Fruit fly (Drosophila melanogaster) whole organism, embryonic: ENCODE results near the gene wb.

Experiments used
- B-H2 ChIP-seq: fragments of 200-800 bp; sonication (Bioruptor generic); optimal IDR thresholded peaks from 2 replicates; lab custom pipeline; 2018; ENCODE audit warnings: missing biosample characterization, mild to moderate bottlenecking, missing genetic modification characterization
- Bteb2 ChIP-seq: fragments of 200-800 bp; sonication (Bioruptor generic); optimal IDR thresholded peaks from 2 replicates; lab custom pipeline; 2016; ENCODE audit warnings: missing biosample characterization, missing genetic modification characterization
- CG10274 ChIP-seq: fragments of 200-800 bp; sonication (Bioruptor generic); optimal IDR thresholded peaks from 3 replicates; lab custom pipeline; 2017; ENCODE audit warnings: missing biosample characterization, mild to moderate bottlenecking, missing genetic modification characterization
- CG10321 ChIP-seq: fragments of 200-800 bp; sonication (Bioruptor generic); IDR thresholded peaks from 2 replicates; pipeline ENCODE4 v1.3.6; 2022; ENCODE audit warnings: missing biosample characterization, missing genetic modification characterization
- CG11695 ChIP-seq: fragments of 200-800 bp; sonication (Bioruptor generic); IDR thresholded peaks from 3 replicates; pipeline ENCODE4 v1.3.6; 2022; ENCODE audit warnings: missing biosample characterization, missing genetic modification characterization
- CG14441 ChIP-seq: fragments of 200-800 bp; sonication (Bioruptor generic); IDR thresholded peaks from 2 replicates; pipeline ENCODE4 v1.3.6; 2022; ENCODE audit warnings: missing biosample characterization, missing genetic modification characterization
- CG16863 ChIP-seq: fragments of 200-800 bp; sonication (Bioruptor generic); optimal IDR thresholded peaks from 3 replicates; lab custom pipeline; 2016; ENCODE audit warnings: missing biosample characterization, missing genetic modification characterization
- CG17186 ChIP-seq: fragments of 200-800 bp; sonication (Bioruptor generic); optimal IDR thresholded peaks from 3 replicates; lab custom pipeline; 2017; ENCODE audit warnings: missing biosample characterization, missing genetic modification reagents, missing genetic modification characterization
- CG17359 ChIP-seq: fragments of 200-800 bp; sonication (Bioruptor generic); optimal IDR thresholded peaks from 3 replicates; lab custom pipeline; 2018; ENCODE audit warnings: missing biosample characterization, mild to moderate bottlenecking, missing genetic modification characterization, moderate library complexity
- CG17385 ChIP-seq: fragments of 200-800 bp; sonication (Bioruptor generic); optimal IDR thresholded peaks from 3 replicates; lab custom pipeline; 2018; ENCODE audit warnings: missing biosample characterization, mild to moderate bottlenecking, missing genetic modification characterization
- CG2875 ChIP-seq: fragments of 200-800 bp; sonication (Bioruptor generic); optimal IDR thresholded peaks from 2 replicates; lab custom pipeline; 2017; ENCODE audit warnings: missing biosample characterization, mild to moderate bottlenecking, missing genetic modification characterization, missing genetic modification reagents
- CG30431 ChIP-seq: fragments of 200-800 bp; sonication (Bioruptor generic); optimal IDR thresholded peaks from 2 replicates; lab custom pipeline; 2017; ENCODE audit warnings: missing biosample characterization, missing genetic modification characterization
- CG4328 ChIP-seq: fragments of 200-800 bp; sonication (Bioruptor generic); optimal IDR thresholded peaks from 3 replicates; lab custom pipeline; 2017; ENCODE audit warnings: missing biosample characterization, missing genetic modification reagents, missing genetic modification characterization
- CG7745 ChIP-seq: fragments of 200-800 bp; sonication (Bioruptor generic); optimal IDR thresholded peaks from 2 replicates; lab custom pipeline; 2018; ENCODE audit warnings: missing biosample characterization, mild to moderate bottlenecking, missing genetic modification characterization, moderate library complexity
- CG8089 ChIP-seq: fragments of 200-800 bp; sonication (Bioruptor generic); optimal IDR thresholded peaks from 3 replicates; lab custom pipeline; 2016; ENCODE audit warnings: missing biosample characterization, missing genetic modification characterization
- CG8281 ChIP-seq: fragments of 200-800 bp; sonication (Bioruptor generic); optimal IDR thresholded peaks from 2 replicates; lab custom pipeline; 2018; ENCODE audit warnings: missing biosample characterization, mild to moderate bottlenecking, missing genetic modification characterization, moderate library complexity
- CHES-1-like ChIP-seq: fragments of 200-800 bp; sonication (Bioruptor generic); optimal IDR thresholded peaks from 2 replicates; lab custom pipeline; 2016; ENCODE audit warnings: missing biosample characterization, missing genetic modification characterization
- ERR ChIP-seq: fragments of 200-800 bp; sonication (Bioruptor generic); optimal IDR thresholded peaks from 2 replicates; lab custom pipeline; 2016; ENCODE audit warnings: missing biosample characterization, missing genetic modification characterization
- HHEX ChIP-seq: fragments of 200-800 bp; sonication (Bioruptor generic); optimal IDR thresholded peaks from 3 replicates; lab custom pipeline; 2017; ENCODE audit warnings: missing biosample characterization, mild to moderate bottlenecking, missing genetic modification characterization, missing genetic modification reagents
- HLHmδ ChIP-seq: fragments of 200-800 bp; sonication (Bioruptor generic); optimal IDR thresholded peaks from 2 replicates; lab custom pipeline; 2018; ENCODE audit warnings: missing biosample characterization, mild to moderate bottlenecking, missing genetic modification characterization, moderate library complexity
- HmgZ ChIP-seq: fragments of 200-800 bp; sonication (Bioruptor generic); optimal IDR thresholded peaks from 2 replicates; lab custom pipeline; 2018; ENCODE audit warnings: missing biosample characterization, mild to moderate bottlenecking, missing genetic modification characterization
- Kr ChIP-seq: fragments of 200-800 bp; sonication (Bioruptor generic); optimal IDR thresholded peaks from 2 replicates; lab custom pipeline; 2017; ENCODE audit warnings: missing biosample characterization, mild to moderate bottlenecking, missing genetic modification characterization
- Lim3 ChIP-seq: fragments of 200-800 bp; sonication (Bioruptor generic); IDR thresholded peaks from 2 replicates; pipeline ENCODE4 v1.3.6; 2022; ENCODE audit warnings: missing biosample characterization, missing genetic modification characterization
- MBD-R2 ChIP-seq: fragments of 200-800 bp; sonication (Bioruptor generic); IDR thresholded peaks from 2 replicates; pipeline ENCODE4 v1.3.6; 2022; ENCODE audit warnings: missing biosample characterization, missing genetic modification characterization
- MESR4 ChIP-seq: fragments of 200-800 bp; sonication (Bioruptor generic); optimal IDR thresholded peaks from 2 replicates; lab custom pipeline; 2018; ENCODE audit warnings: missing biosample characterization, mild to moderate bottlenecking, missing genetic modification characterization, moderate library complexity
- Mrtf ChIP-seq: fragments of 200-800 bp; sonication (Bioruptor generic); IDR thresholded peaks from 3 replicates; pipeline ENCODE4 v1.3.6; 2022; ENCODE audit warnings: missing biosample characterization, missing genetic modification characterization
- Oli ChIP-seq: fragments of 200-800 bp; sonication (Bioruptor generic); optimal IDR thresholded peaks from 2 replicates; lab custom pipeline; 2018; ENCODE audit warnings: missing biosample characterization, mild to moderate bottlenecking, missing genetic modification characterization, moderate library complexity
- PHDP ChIP-seq: fragments of 200-800 bp; sonication (Bioruptor generic); optimal IDR thresholded peaks from 3 replicates; lab custom pipeline; 2018; ENCODE audit warnings: missing biosample characterization, mild to moderate bottlenecking, missing genetic modification characterization, moderate library complexity
- Taf1 ChIP-seq: fragments of 200-800 bp; sonication (Bioruptor generic); IDR thresholded peaks from 2 replicates; pipeline ENCODE4 v1.3.6; 2022; ENCODE audit warnings: missing biosample characterization, missing genetic modification characterization
- abd-A ChIP-seq: fragments of 200-800 bp; sonication (Bioruptor generic); optimal IDR thresholded peaks from 3 replicates; lab custom pipeline; 2019; ENCODE audit warnings: missing biosample characterization, mild to moderate bottlenecking, missing genetic modification characterization, moderate library complexity
- amos ChIP-seq: fragments of 200-800 bp; sonication (Bioruptor generic); IDR thresholded peaks from 2 replicates; pipeline ENCODE4 v1.3.6; 2022; ENCODE audit warnings: missing biosample characterization, missing genetic modification characterization; ENCODE audit not compliant: partially characterized antibody
- br ChIP-seq: fragments of >200 bp; optimal IDR thresholded peaks from 2 replicates; lab custom pipeline; 2017
- crp ChIP-seq, 2 experiments: fragments of 200-800 bp; sonication (Bioruptor generic); optimal IDR thresholded peaks; 2 replicates in 1 of 2; 3 replicates in 1 of 2; lab custom pipeline; 2017; ENCODE audit warnings: missing biosample characterization in 2 of 2, missing genetic modification characterization in 2 of 2, mild to moderate bottlenecking in 1 of 2, moderate library complexity in 1 of 2
- da ChIP-seq: fragments of 200-800 bp; sonication (Bioruptor generic); optimal IDR thresholded peaks from 2 replicates; lab custom pipeline; 2016; ENCODE audit warnings: missing biosample characterization, missing genetic modification characterization
- eyg ChIP-seq: fragments of 200-800 bp; sonication (Bioruptor generic); optimal IDR thresholded peaks from 3 replicates; lab custom pipeline; 2016; ENCODE audit warnings: missing biosample characterization, missing genetic modification characterization
- gem ChIP-seq: fragments of 200-800 bp; sonication (Bioruptor generic); optimal IDR thresholded peaks from 2 replicates; lab custom pipeline; 2019; ENCODE audit warnings: missing biosample characterization, mild to moderate bottlenecking, missing genetic modification characterization, moderate library complexity
- gsb ChIP-seq: fragments of 200-800 bp; sonication (Bioruptor generic); IDR thresholded peaks from 2 replicates; pipeline ENCODE4 v1.3.6; 2022; ENCODE audit warnings: missing biosample characterization, missing genetic modification characterization
- hth ChIP-seq: fragments of >200 bp; optimal IDR thresholded peaks from 2 replicates; lab custom pipeline; 2017; ENCODE audit warnings: inconsistent platforms
- kay ChIP-seq: fragments of 200-800 bp; sonication (Bioruptor generic); optimal IDR thresholded peaks from 2 replicates; lab custom pipeline; 2016; ENCODE audit warnings: missing biosample characterization, missing genetic modification characterization
- lbe ChIP-seq: fragments of 200-800 bp; sonication (Bioruptor generic); optimal IDR thresholded peaks from 2 replicates; lab custom pipeline; 2016; ENCODE audit warnings: missing biosample characterization, mild to moderate bottlenecking, missing genetic modification characterization
- lov ChIP-seq, 2 experiments: fragments of 200-800 bp in 1 of 2; fragments of >200 bp in 1 of 2; sonication (Bioruptor generic) in 1 of 2; IDR thresholded peaks in 1 of 2; optimal IDR thresholded peaks in 1 of 2; 2 replicates in 1 of 2; 3 replicates in 1 of 2; pipeline versions ENCODE4 v1.3.6 to Lab custom; 2017 to 2022; ENCODE audit warnings: missing biosample characterization in 1 of 2, missing genetic modification characterization in 1 of 2
- nerfin-2 ChIP-seq: fragments of 200-800 bp; sonication (Bioruptor generic); IDR thresholded peaks from 2 replicates; pipeline ENCODE4 v1.3.6; 2022; ENCODE audit warnings: missing biosample characterization, missing genetic modification characterization; ENCODE audit not compliant: partially characterized antibody
- nom ChIP-seq: fragments of 200-800 bp; sonication (Bioruptor generic); optimal IDR thresholded peaks from 2 replicates; lab custom pipeline; 2017; ENCODE audit warnings: missing biosample characterization, missing genetic modification characterization, mild to moderate bottlenecking, moderate library complexity, missing genetic modification reagents
- onecut ChIP-seq: fragments of 200-800 bp; sonication (Bioruptor generic); IDR thresholded peaks from 2 replicates; pipeline ENCODE4 v1.3.6; 2022; ENCODE audit warnings: missing biosample characterization, missing genetic modification characterization
- pb ChIP-seq: fragments of 200-800 bp; sonication (Bioruptor generic); optimal IDR thresholded peaks from 3 replicates; lab custom pipeline; 2016; ENCODE audit warnings: missing biosample characterization, missing genetic modification characterization
- rib ChIP-seq: fragments of 200-800 bp; sonication (Bioruptor generic); IDR thresholded peaks from 2 replicates; pipeline ENCODE4 v1.3.6; 2022; ENCODE audit warnings: missing biosample characterization, missing genetic modification characterization
- salm ChIP-seq: fragments of 200-800 bp; sonication (Bioruptor generic); optimal IDR thresholded peaks from 2 replicates; lab custom pipeline; 2018; ENCODE audit warnings: missing biosample characterization, mild to moderate bottlenecking, missing genetic modification characterization
- shn ChIP-seq: fragments of 200-800 bp; sonication (Bioruptor generic); optimal IDR thresholded peaks from 3 replicates; lab custom pipeline; 2016; ENCODE audit warnings: missing biosample characterization, missing genetic modification characterization
- slbo ChIP-seq: fragments of 200-800 bp; sonication (Bioruptor generic); IDR thresholded peaks from 2 replicates; pipeline ENCODE4 v1.3.6; 2022; ENCODE audit warnings: missing biosample characterization, missing genetic modification characterization
- stwl ChIP-seq: fragments of 200-800 bp; sonication (Bioruptor generic); optimal IDR thresholded peaks from 3 replicates; lab custom pipeline; 2018; ENCODE audit warnings: missing biosample characterization, mild to moderate bottlenecking, missing genetic modification characterization, moderate library complexity

The wb gene

dm6 chr2L:14361736-14362180 is 98.9 kb downstream of the wb start, which contains the start of gene spel1 (continued):
- TF ChIP-seq gsb: peak; percentile 40; the same call in 1 of the 2 replicates
- no peak for TF ChIP-seq HLHmδ (GFP tag; lab: Kevin White, UChicago)
- TF ChIP-seq CG11695: peak; percentile 92
- TF ChIP-seq HmgZ: peak; percentile 60
- peak; percentile 4; the same call in 1 of the 3 replicates for TF ChIP-seq Mrtf (GFP tag; lab: Robert Waterston, UW)
- TF ChIP-seq CG30431 (GFP tag; lab: Kevin White, UChicago): no peak
- peak; percentile 75 for TF ChIP-seq Oli (tag; lab: Kevin White, UChicago)
- no peak for TF ChIP-seq CG17186 (GFP tag; lab: Kevin White, UChicago)
- TF ChIP-seq MESR4 (GFP tag; lab: Kevin White, UChicago): peak; percentile 36
- peak; percentile 25 for TF ChIP-seq HHEX
- peak; percentile 46 for TF ChIP-seq CG8281 (tag; lab: Kevin White, UChicago)
- no peak for TF ChIP-seq ERR
- TF ChIP-seq Kr (GFP tag; lab: Kevin White, UChicago): no peak
- peak; percentile 68 for TF ChIP-seq CG17385 (GFP tag; lab: Kevin White, UChicago)
- no peak for TF ChIP-seq br (lab: Kevin White, UChicago)
- no peak for TF ChIP-seq CHES-1-like (GFP tag; lab: Kevin White, UChicago)
- TF ChIP-seq CG2875 (GFP tag; lab: Kevin White, UChicago): peak; percentile 16
- TF ChIP-seq amos (GFP tag; lab: Robert Waterston, UW): no peak
- TF ChIP-seq slbo (GFP tag; lab: Robert Waterston, UW): peak; percentile 81
- TF ChIP-seq CG8089: no peak
- peak; percentile 21; the same call in 1 of the 2 replicates for TF ChIP-seq onecut (GFP tag; lab: Robert Waterston, UW)
- no peak for TF ChIP-seq eyg (GFP tag; lab: Kevin White, UChicago)
- peak; percentile 73 for TF ChIP-seq CG14441
- TF ChIP-seq da (GFP tag; lab: Kevin White, UChicago): no peak
- no peak for TF ChIP-seq nerfin-2
- peak; percentile 68 for TF ChIP-seq salm (tag; lab: Kevin White, UChicago)
- no peak for TF ChIP-seq CG7745 (tag; lab: Kevin White, UChicago)
- no peak for TF ChIP-seq lov (optimal IDR thresholded peaks at IDR 0.05; lab: Kevin White, UChicago)
- TF ChIP-seq lov (GFP tag; IDR thresholded peaks at IDR 0.05; lab: Robert Waterston, UW): peak; percentile 30; the same call in 1 of the 3 replicates
- TF ChIP-seq stwl: peak; percentile 64
- TF ChIP-seq abd-A (tag; lab: Kevin White, UChicago): peak; percentile 2
- peak; percentile 47; the same call in 1 of the 2 replicates for TF ChIP-seq Taf1 (GFP tag; lab: Robert Waterston, UW)
- 0 out of 2 replicates have a peak, but pooled peaks have one; percentile 10 for TF ChIP-seq CG10321 (GFP tag; lab: Robert Waterston, UW)
- TF ChIP-seq kay: peak; percentile 51
- no peak for TF ChIP-seq lbe (GFP tag; lab: Kevin White, UChicago)
- peak; percentile 68 for TF ChIP-seq MBD-R2
- peak; percentile 91 for TF ChIP-seq PHDP (tag; lab: Kevin White, UChicago)
- peak; percentile 2 for TF ChIP-seq Bteb2 (GFP tag; lab: Kevin White, UChicago)
- peak; percentile 31 for TF ChIP-seq CG4328 (GFP tag; lab: Kevin White, UChicago)
- no peak for TF ChIP-seq hth (lab: Kevin White, UChicago)
- TF ChIP-seq Lim3: no peak
- TF ChIP-seq pb (GFP tag; lab: Kevin White, UChicago): no peak
- TF ChIP-seq shn (GFP tag; lab: Kevin White, UChicago): no peak
- TF ChIP-seq gem (tag; lab: Kevin White, UChicago): peak; percentile 94
- no peak for TF ChIP-seq CG16863 (GFP tag; lab: Kevin White, UChicago)
- TF ChIP-seq CG17359: peak; percentile 85
- TF ChIP-seq CG10274 (GFP tag; lab: Kevin White, UChicago): no peak
- peak in 1 of 2 experiments; percentile 18 for TF ChIP-seq crp (GFP tag; optimal IDR thresholded peaks at IDR 0.05; lab: Kevin White, UChicago)
- peak; percentile 36 for TF ChIP-seq nom
- TF ChIP-seq B-H2: no peak
- peak; percentile 72 for TF ChIP-seq rib (GFP tag; lab: Robert Waterston, UW)
